Worm (Caenorhabditis elegans) whole organism, L3 larva: ENCODE results near the gene F58A6.1.

Experiments
- ceh-82 ChIP-seq: fragments of 150-350 bp; optimal IDR thresholded peaks from 2 replicates; lab custom pipeline; 2014; ENCODE audit warnings: missing biosample characterization, missing genetic modification characterization
- lin-39 ChIP-seq: fragments of 150-350 bp; optimal IDR thresholded peaks from 2 replicates; lab custom pipeline; 2018; ENCODE audit warnings: missing biosample characterization, missing genetic modification reagents, missing genetic modification characterization
- nhr-12 ChIP-seq: fragments of 150-350 bp; optimal IDR thresholded peaks from 2 replicates; lab custom pipeline; 2014; ENCODE audit warnings: missing biosample characterization, missing genetic modification characterization
- nhr-237 ChIP-seq: fragments of 150-350 bp; optimal IDR thresholded peaks from 2 replicates; lab custom pipeline; 2014; ENCODE audit warnings: missing biosample characterization, missing genetic modification characterization
- nhr-76 ChIP-seq: fragments of 150-350 bp; sonication (generic microtip); optimal IDR thresholded peaks from 5 replicates; lab custom pipeline; 2014; ENCODE audit warnings: missing biosample characterization, missing genetic modification characterization
- sea-2 ChIP-seq: fragments of 150-350 bp; sonication (generic microtip); optimal IDR thresholded peaks from 4 replicates; lab custom pipeline; 2014; ENCODE audit warnings: missing biosample characterization, missing genetic modification reagents, missing genetic modification characterization
- skn-1 ChIP-seq: fragments of 150-350 bp; optimal IDR thresholded peaks from 2 replicates; lab custom pipeline; 2014; ENCODE audit warnings: missing biosample characterization, missing genetic modification characterization
- snpc-4 ChIP-seq: fragments of 150-350 bp; optimal IDR thresholded peaks from 2 replicates; lab custom pipeline; 2014; ENCODE audit warnings: missing biosample characterization, missing genetic modification characterization
- ztf-11 ChIP-seq: fragments of 150-350 bp; optimal IDR thresholded peaks from 2 replicates; lab custom pipeline; 2014; ENCODE audit warnings: missing biosample characterization, missing genetic modification characterization

ce11 chrII:5185955-5186539, 43.3 kb downstream of the F58A6.1 start:
- TF ChIP-seq nhr-12 (tag; lab: Kevin White, UChicago) = no peak
- no peak for TF ChIP-seq nhr-237
- no peak for TF ChIP-seq nhr-76
- no peak for TF ChIP-seq sea-2 (GFP tag; lab: Kevin White, UChicago)
- TF ChIP-seq skn-1 (tag; lab: Kevin White, UChicago) = no peak
- TF ChIP-seq lin-39 (tag; lab: Kevin White, UChicago) = no peak
- TF ChIP-seq snpc-4 = no peak
- no peak for TF ChIP-seq ceh-82
- no peak for TF ChIP-seq ztf-11 (tag; lab: Kevin White, UChicago)
